Worm (Caenorhabditis elegans) whole organism, mixed stage, embryonic: ENCODE results near the gene haao-1.

Source experiments
- M03D4.4 ChIP-seq: sonication (generic microtip); optimal IDR thresholded peaks from 2 replicates; lab custom pipeline; 2017; ENCODE audit warnings: mild to moderate bottlenecking, missing genetic modification characterization, missing compliant biosample characterization
- bed-3 ChIP-seq: fragments of 200-800 bp; sonication (Bioruptor generic); optimal IDR thresholded peaks from 3 replicates; lab custom pipeline; 2018; ENCODE audit warnings: mild to moderate bottlenecking, missing genetic modification characterization, moderate library complexity, missing compliant biosample characterization
- blmp-1 ChIP-seq: fragments of 150-350 bp; optimal IDR thresholded peaks from 2 replicates; lab custom pipeline; 2014; ENCODE audit warnings: missing biosample characterization, missing genetic modification characterization
- ceh-39 ChIP-seq: fragments of 150-350 bp; optimal IDR thresholded peaks from 2 replicates; lab custom pipeline; 2014; ENCODE audit warnings: missing biosample characterization, missing genetic modification characterization
- ceh-43 ChIP-seq: fragments of 200-800 bp; sonication (Bioruptor generic); optimal IDR thresholded peaks from 2 replicates; lab custom pipeline; 2018; ENCODE audit warnings: mild to moderate bottlenecking, missing genetic modification characterization, moderate library complexity, missing compliant biosample characterization
- ces-1 ChIP-seq: fragments of 150-350 bp; optimal IDR thresholded peaks from 2 replicates; lab custom pipeline; 2014; ENCODE audit warnings: missing biosample characterization, missing genetic modification reagents, missing genetic modification characterization
- cnd-1 ChIP-seq: fragments of 200-800 bp; sonication (Bioruptor generic); optimal IDR thresholded peaks from 2 replicates; lab custom pipeline; 2018; ENCODE audit warnings: mild to moderate bottlenecking, missing genetic modification characterization, missing compliant biosample characterization
- drap-1 ChIP-seq: fragments of 200-800 bp; sonication (Bioruptor generic); optimal IDR thresholded peaks from 3 replicates; lab custom pipeline; 2018; ENCODE audit warnings: mild to moderate bottlenecking, missing genetic modification characterization, missing compliant biosample characterization
- elt-1 ChIP-seq: sonication (generic microtip); optimal IDR thresholded peaks from 2 replicates; lab custom pipeline; 2017; ENCODE audit warnings: missing genetic modification characterization, mild to moderate bottlenecking, missing compliant biosample characterization, antibody characterized with exemption, moderate library complexity, borderline replicate concordance; ENCODE audit not compliant: insufficient read depth
- elt-3 ChIP-seq: fragments of 150-350 bp; optimal IDR thresholded peaks from 2 replicates; lab custom pipeline; 2014; ENCODE audit warnings: missing biosample characterization, missing genetic modification characterization
- flh-1 ChIP-seq: fragments of 200-800 bp; sonication (Bioruptor generic); optimal IDR thresholded peaks from 2 replicates; lab custom pipeline; 2018; ENCODE audit warnings: mild to moderate bottlenecking, missing genetic modification characterization, moderate library complexity, missing compliant biosample characterization
- ham-2 ChIP-seq: fragments of 200-800 bp; sonication (Bioruptor generic); optimal IDR thresholded peaks from 2 replicates; lab custom pipeline; 2018; ENCODE audit warnings: mild to moderate bottlenecking, missing genetic modification characterization, missing compliant biosample characterization
- hlh-1 ChIP-seq: fragments of 150-350 bp; optimal IDR thresholded peaks from 2 replicates; lab custom pipeline; 2014; ENCODE audit warnings: missing biosample characterization, missing genetic modification reagents, missing genetic modification characterization
- lin-13 ChIP-seq: fragments of 150-350 bp; optimal IDR thresholded peaks from 2 replicates; lab custom pipeline; 2014; ENCODE audit warnings: missing biosample characterization, missing genetic modification characterization
- lin-32 ChIP-seq: fragments of 200-800 bp; sonication (Bioruptor generic); optimal IDR thresholded peaks from 2 replicates; lab custom pipeline; 2018; ENCODE audit warnings: mild to moderate bottlenecking, missing genetic modification characterization, missing compliant biosample characterization
- lsy-2 ChIP-seq: fragments of 150-350 bp; optimal IDR thresholded peaks from 2 replicates; lab custom pipeline; 2014; ENCODE audit warnings: missing biosample characterization, missing genetic modification characterization
- mab-5 ChIP-seq: fragments of 150-350 bp; optimal IDR thresholded peaks from 2 replicates; lab custom pipeline; 2014; ENCODE audit warnings: missing biosample characterization, missing genetic modification characterization
- mep-1 ChIP-seq: fragments of 150-350 bp; optimal IDR thresholded peaks from 2 replicates; lab custom pipeline; 2017; ENCODE audit warnings: missing biosample characterization, missing genetic modification reagents, missing genetic modification characterization, inconsistent platforms
- mls-2 ChIP-seq: sonication (generic microtip); optimal IDR thresholded peaks from 2 replicates; lab custom pipeline; 2016; ENCODE audit warnings: mild to moderate bottlenecking, missing genetic modification characterization, moderate library complexity, missing compliant biosample characterization
- nhr-12 ChIP-seq: fragments of 150-350 bp; optimal IDR thresholded peaks from 2 replicates; lab custom pipeline; 2014; ENCODE audit warnings: missing biosample characterization, missing genetic modification characterization
- nhr-2 ChIP-seq: fragments of 150-350 bp; optimal IDR thresholded peaks from 2 replicates; lab custom pipeline; 2014; ENCODE audit warnings: missing biosample characterization, missing genetic modification characterization
- nhr-237 ChIP-seq: fragments of 150-350 bp; optimal IDR thresholded peaks from 2 replicates; lab custom pipeline; 2014; ENCODE audit warnings: missing biosample characterization, missing genetic modification characterization
- nhr-28 ChIP-seq: fragments of 150-350 bp; optimal IDR thresholded peaks from 2 replicates; lab custom pipeline; 2014; ENCODE audit warnings: missing biosample characterization, missing genetic modification characterization
- nhr-76 ChIP-seq: sonication (generic microtip); optimal IDR thresholded peaks from 2 replicates; lab custom pipeline; 2017; ENCODE audit warnings: missing biosample characterization, missing genetic modification characterization
- pha-4 ChIP-seq: fragments of 150-350 bp; optimal IDR thresholded peaks from 2 replicates; lab custom pipeline; 2018; ENCODE audit warnings: missing biosample characterization, missing genetic modification reagents, missing genetic modification characterization
- sem-2 ChIP-seq: fragments of 200-800 bp; sonication (Bioruptor generic); optimal IDR thresholded peaks from 2 replicates; lab custom pipeline; 2018; ENCODE audit warnings: mild to moderate bottlenecking, missing genetic modification characterization, missing compliant biosample characterization
- snpc-4 ChIP-seq: fragments of 150-350 bp; optimal IDR thresholded peaks from 2 replicates; lab custom pipeline; 2014; ENCODE audit warnings: missing biosample characterization, missing genetic modification characterization
- tbx-8 ChIP-seq: fragments of 200-800 bp; sonication (Bioruptor generic); optimal IDR thresholded peaks from 2 replicates; lab custom pipeline; 2018; ENCODE audit warnings: mild to moderate bottlenecking, missing genetic modification characterization, moderate library complexity, missing compliant biosample characterization
- unc-39 ChIP-seq: fragments of 150-350 bp; optimal IDR thresholded peaks from 2 replicates; lab custom pipeline; 2014; ENCODE audit warnings: missing biosample characterization, missing genetic modification characterization
- unc-62 ChIP-seq: fragments of 150-350 bp; optimal IDR thresholded peaks from 2 replicates; lab custom pipeline; 2014; ENCODE audit warnings: missing biosample characterization, missing genetic modification reagents, missing genetic modification characterization
- zip-8 ChIP-seq: fragments of 150-350 bp; optimal IDR thresholded peaks from 2 replicates; lab custom pipeline; 2014; ENCODE audit warnings: missing biosample characterization, missing genetic modification characterization
- ztf-11 ChIP-seq: fragments of 150-350 bp; optimal IDR thresholded peaks from 2 replicates; lab custom pipeline; 2014; ENCODE audit warnings: missing biosample characterization, missing genetic modification characterization

haao-1 gene

ce11 chrV:9518832-9519231 lies 14.1 kb downstream of the haao-1 start, which contains the start of gene C50F4.8:
Gene C50F4.8 (minus strand): TSS chrV:9518859.
- no peak for TF ChIP-seq zip-8
- TF ChIP-seq ham-2 (GFP tag; lab: Kevin White, UChicago), result no peak
- no peak for TF ChIP-seq mls-2 (tag; lab: Kevin White, UChicago)
- no peak for TF ChIP-seq M03D4.4 (tag; lab: Kevin White, UChicago)
- TF ChIP-seq tbx-8 (GFP tag; lab: Kevin White, UChicago), result no peak
- no peak for TF ChIP-seq hlh-1 (tag; lab: Kevin White, UChicago)
- TF ChIP-seq nhr-28, result no peak
- TF ChIP-seq ceh-43 (GFP tag; lab: Kevin White, UChicago), result no peak
- no peak for TF ChIP-seq lin-13
- TF ChIP-seq snpc-4 (tag; lab: Kevin White, UChicago), result no peak

- TF ChIP-seq ztf-11 (tag; lab: Kevin White, UChicago) (no peak), sem-2 (GFP tag; lab: Kevin White, UChicago) (no peak), pha-4 (no peak), nhr-237 (tag; lab: Kevin White, UChicago) (no peak), lsy-2 (tag; lab: Kevin White, UChicago) (no peak), lin-32 (no peak), ceh-39 (tag; lab: Kevin White, UChicago) (no peak), tbx-8 (GFP tag; lab: Kevin White, UChicago) (no peak), ces-1 (no peak), elt-1 (tag; lab: Kevin White, UChicago) (no peak), unc-62 (GFP tag; lab: Kevin White, UChicago) (no peak), snpc-4 (tag; lab: Kevin White, UChicago) (no peak), unc-39 (tag; lab: Kevin White, UChicago) (no peak), nhr-76 (tag; lab: Kevin White, UChicago) (no peak), drap-1 (GFP tag; lab: Kevin White, UChicago) (no peak), bed-3 (GFP tag; lab: Kevin White, UChicago) (no peak), nhr-28 (no peak), M03D4.4 (tag; lab: Kevin White, UChicago) (no peak)
These were observed 17.0 kb downstream of the haao-1 start for ce11 chrV:9521697-9522096.

- no peak for TF ChIP-seq tbx-8 (GFP tag; lab: Kevin White, UChicago)
These were observed 19.4 kb downstream of the haao-1 start, which contains the start of gene C50F4.9 for ce11 chrV:9524099-9524498. Gene C50F4.9 (minus strand): TSS chrV:9524199.

- TF ChIP-seq ztf-11 (tag; lab: Kevin White, UChicago) (no peak), mep-1 (tag; lab: Kevin White, UChicago) (no peak), mab-5 (tag; lab: Kevin White, UChicago) (no peak), lsy-2 (tag; lab: Kevin White, UChicago) (no peak), nhr-2 (tag; lab: Kevin White, UChicago) (no peak), elt-3 (tag; lab: Kevin White, UChicago) (no peak), blmp-1 (tag; lab: Kevin White, UChicago) (no peak), lin-32 (no peak), drap-1 (GFP tag; lab: Kevin White, UChicago) (no peak), M03D4.4 (tag; lab: Kevin White, UChicago) (no peak), flh-1 (GFP tag; lab: Kevin White, UChicago) (no peak)
These were observed 21.8 kb downstream of the haao-1 start, which contains the start of gene C50F4.1 for ce11 chrV:9526470-9526869. Gene C50F4.1 (plus strand): TSS chrV:9526793.

ce11 chrV:9527337-9527736 lies 22.6 kb downstream of the haao-1 start:
- no peak for TF ChIP-seq hlh-1 (tag; lab: Kevin White, UChicago)
- TF ChIP-seq snpc-4 (tag; lab: Kevin White, UChicago), result no peak
- no peak for TF ChIP-seq sem-2 (GFP tag; lab: Kevin White, UChicago)
- no peak for TF ChIP-seq ceh-39 (tag; lab: Kevin White, UChicago)
- TF ChIP-seq drap-1 (GFP tag; lab: Kevin White, UChicago), result no peak
- TF ChIP-seq cnd-1, result no peak
- no peak for TF ChIP-seq nhr-76 (tag; lab: Kevin White, UChicago)
- TF ChIP-seq nhr-28, result no peak
- no peak for TF ChIP-seq unc-39 (tag; lab: Kevin White, UChicago)
- no peak for TF ChIP-seq nhr-12 (tag; lab: Kevin White, UChicago)
